Worm (Caenorhabditis elegans): ENCODE data around the gene srg-16.

Gene srg-16

DNA sequence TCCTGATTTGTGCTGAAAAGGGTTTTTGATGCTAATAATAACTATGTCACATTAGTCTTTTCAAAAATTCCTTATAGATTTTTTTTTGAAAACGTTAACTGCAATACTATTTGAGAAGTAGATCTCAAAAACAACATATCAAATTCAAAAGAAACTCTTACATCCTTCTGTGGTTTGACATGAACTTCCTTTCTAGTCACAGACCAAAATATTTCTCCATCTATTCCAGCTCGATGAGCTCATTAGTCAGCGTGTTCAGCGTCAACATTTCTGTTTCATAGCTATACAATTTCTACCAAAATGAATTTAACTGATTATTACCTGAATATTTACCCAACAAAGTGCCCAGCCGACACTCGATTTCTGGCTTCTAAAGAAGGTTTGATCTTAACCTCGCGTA, 41.7 kb downstream of the srg-16 start, which contains the start of gene srh-67:
TSS of gene srh-67 (plus strand) at position 301 of the 400 bp plus-strand sequence.
- TF ChIP-seq hmg-4 (GFP tag; optimal IDR thresholded peaks at IDR 0.05): no peak
- TF ChIP-seq ets-7 (tag; optimal IDR thresholded peaks at IDR 0.05): no peak
- no peak for TF ChIP-seq ceh-13 (GFP tag; optimal IDR thresholded peaks at IDR 0.05)
- no peak for TF ChIP-seq hmbx-1 (tag; optimal IDR thresholded peaks at IDR 0.05)
- no peak for TF ChIP-seq hnd-1 (tag; optimal IDR thresholded peaks at IDR 0.05)

ce11 chrII:12511866-12512265, 44.9 kb downstream of the srg-16 start, which contains the start of gene srh-73:
Gene srh-73 (plus strand): TSS chrII:12512166.
- TF ChIP-seq hmbx-1 (tag; optimal IDR thresholded peaks at IDR 0.05) (no peak), hmg-4 (GFP tag; optimal IDR thresholded peaks at IDR 0.05) (no peak), ets-7 (tag; optimal IDR thresholded peaks at IDR 0.05) (no peak), sea-1 (GFP tag; conservative IDR thresholded peaks at IDR 0.05) (no peak), scrt-1 (GFP tag; IDR thresholded peaks at IDR 0.05) (no peak), ama-1 (optimal IDR thresholded peaks at IDR 0.05) (no peak), hnd-1 (tag; optimal IDR thresholded peaks at IDR 0.05) (no peak), ceh-36 (tag; optimal IDR thresholded peaks at IDR 0.05) (no peak), tra-4 (tag; optimal IDR thresholded peaks at IDR 0.05) (no peak), flt-1 (GFP tag; IDR thresholded peaks at IDR 0.05) (no peak)

ce11 chrII:12514620-12515019, 47.7 kb downstream of the srg-16 start, which contains the start of gene srh-69:
Gene srh-69 (minus strand): TSS chrII:12514720.
- TF ChIP-seq ets-7 (tag; optimal IDR thresholded peaks at IDR 0.05): no peak
- TF ChIP-seq hmg-4 (GFP tag; optimal IDR thresholded peaks at IDR 0.05): no peak
- TF ChIP-seq B0310.2 (tag; optimal IDR thresholded peaks at IDR 0.05): no peak
- TF ChIP-seq scrt-1 (GFP tag; IDR thresholded peaks at IDR 0.05): no peak
- TF ChIP-seq ama-1 (optimal IDR thresholded peaks at IDR 0.05): no peak
- no peak for TF ChIP-seq ceh-13 (GFP tag; optimal IDR thresholded peaks at IDR 0.05)
- no peak for TF ChIP-seq tra-4 (tag; optimal IDR thresholded peaks at IDR 0.05)
- TF ChIP-seq hnd-1 (tag; optimal IDR thresholded peaks at IDR 0.05): no peak
- no peak for TF ChIP-seq ceh-36 (tag; optimal IDR thresholded peaks at IDR 0.05)
- TF ChIP-seq F13C5.2 (tag; optimal IDR thresholded peaks at IDR 0.05): no peak
- TF ChIP-seq tbx-37 (GFP tag; conservative IDR thresholded peaks at IDR 0.05): no peak
- TF ChIP-seq hmbx-1 (tag; optimal IDR thresholded peaks at IDR 0.05): no peak

DNA sequence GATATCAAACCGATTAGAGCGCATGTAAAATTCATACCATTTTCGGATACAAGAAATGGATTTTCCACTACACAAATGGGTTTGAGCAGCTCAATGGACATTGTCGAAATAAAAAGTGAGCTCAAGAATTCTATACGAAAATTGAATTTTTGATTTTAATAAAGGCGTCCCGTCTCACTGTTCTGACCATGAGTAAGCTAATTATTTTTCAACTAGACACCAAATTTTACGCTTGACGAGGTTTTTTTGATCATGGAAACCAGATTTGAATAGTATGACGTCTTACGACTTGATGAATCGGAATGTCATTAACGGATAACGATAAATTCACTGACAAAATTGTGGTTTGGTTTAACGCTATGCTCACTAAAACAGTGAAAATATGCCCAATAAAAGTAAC, 49.4 kb downstream of the srg-16 start, which contains the start of gene srh-61:
TSS of gene srh-61 (minus strand) at position 101 of the 400 bp plus-strand sequence.
- TF ChIP-seq F13C5.2 (tag; optimal IDR thresholded peaks at IDR 0.05) (no peak), tbx-11 (GFP tag; IDR thresholded peaks at IDR 0.05) (no peak), ceh-36 (tag; optimal IDR thresholded peaks at IDR 0.05) (no peak), aly-1 (tag; optimal IDR thresholded peaks at IDR 0.05) (no peak), tra-4 (tag; optimal IDR thresholded peaks at IDR 0.05) (no peak), hmbx-1 (tag; optimal IDR thresholded peaks at IDR 0.05) (no peak), B0310.2 (tag; optimal IDR thresholded peaks at IDR 0.05) (no peak), hmg-4 (GFP tag; optimal IDR thresholded peaks at IDR 0.05) (no peak), scrt-1 (GFP tag; IDR thresholded peaks at IDR 0.05) (no peak), pes-1 (GFP tag; IDR thresholded peaks at IDR 0.05) (no peak)

- no peak for TF ChIP-seq flt-1 (GFP tag; IDR thresholded peaks at IDR 0.05)
These were observed 51.1 kb downstream of the srg-16 start for ce11 chrII:12518008-12518407.

DNA sequence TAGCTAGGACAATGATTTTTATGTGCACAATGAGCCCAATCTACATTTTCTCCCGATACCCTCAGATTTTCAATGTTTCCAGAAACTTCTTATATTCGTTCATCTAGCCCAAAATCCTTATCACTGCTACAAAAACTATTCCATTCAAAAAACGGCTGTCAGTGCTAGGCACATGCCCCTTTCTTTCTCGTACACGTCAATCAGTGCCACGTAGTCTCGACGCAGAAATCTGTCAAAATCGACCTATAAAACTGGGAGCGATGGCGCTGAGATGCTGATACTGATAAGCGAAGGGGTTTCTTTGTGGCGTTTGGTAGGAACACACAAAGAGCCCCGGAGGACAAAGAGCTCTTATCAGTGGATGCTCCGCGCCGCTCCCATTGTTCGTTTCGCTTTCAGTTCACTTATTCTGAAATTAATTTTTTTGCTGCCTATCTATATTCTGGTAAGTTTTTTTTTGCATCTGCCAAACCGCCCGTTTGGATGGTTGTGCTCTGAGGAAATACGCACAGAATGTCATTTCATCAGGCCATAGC, 51.9 kb downstream of the srg-16 start, which contains the start of gene srh-70:
TSS of gene srh-70 (minus strand) at position 51 of the 536 bp plus-strand sequence.
- no peak for TF ChIP-seq tra-4 (tag; optimal IDR thresholded peaks at IDR 0.05)
- no peak for TF ChIP-seq ceh-36 (tag; optimal IDR thresholded peaks at IDR 0.05)
- TF ChIP-seq tbx-11 (GFP tag; IDR thresholded peaks at IDR 0.05): no peak
- no peak for TF ChIP-seq ceh-13 (GFP tag; optimal IDR thresholded peaks at IDR 0.05)
- no peak for TF ChIP-seq scrt-1 (GFP tag; IDR thresholded peaks at IDR 0.05)
- no peak for TF ChIP-seq pes-1 (GFP tag; IDR thresholded peaks at IDR 0.05)
- TF ChIP-seq F13C5.2 (tag; optimal IDR thresholded peaks at IDR 0.05): no peak
- TF ChIP-seq hnd-1 (tag; optimal IDR thresholded peaks at IDR 0.05): no peak
- no peak for TF ChIP-seq sea-1 (GFP tag; conservative IDR thresholded peaks at IDR 0.05)
- TF ChIP-seq flt-1 (GFP tag; IDR thresholded peaks at IDR 0.05): no peak
- TF ChIP-seq hmbx-1 (tag; optimal IDR thresholded peaks at IDR 0.05): no peak
- no peak for TF ChIP-seq ets-7 (tag; optimal IDR thresholded peaks at IDR 0.05)

Measured in whole organism, early embryonic.